Worm (Caenorhabditis elegans) whole organism, late embryonic: ENCODE measurements around the gene kqt-2.

Experiments
- ceh-14 ChIP-seq: sonication (generic microtip); optimal IDR thresholded peaks from 2 replicates; lab custom pipeline; 2016; ENCODE audit warnings: missing genotype, missing genetic modification characterization, missing compliant biosample characterization
- ceh-45 ChIP-seq: fragments of 200-800 bp; sonication (Bioruptor generic); IDR thresholded peaks from 2 replicates; pipeline ENCODE4 v1.3.6; 2022; ENCODE audit warnings: missing genetic modification reagents, missing genetic modification characterization, missing compliant biosample characterization
- che-1 ChIP-seq: sonication (generic microtip); optimal IDR thresholded peaks from 2 replicates; lab custom pipeline; 2016; ENCODE audit warnings: mild to moderate bottlenecking, missing genetic modification characterization, missing compliant biosample characterization
- fkh-10 ChIP-seq: fragments of 150-350 bp; optimal IDR thresholded peaks from 2 replicates; lab custom pipeline; 2014; ENCODE audit warnings: missing biosample characterization, missing genetic modification reagents, missing genetic modification characterization
- hlh-6 ChIP-seq: sonication (generic microtip); optimal IDR thresholded peaks from 2 replicates; lab custom pipeline; 2016; ENCODE audit warnings: missing genotype, missing genetic modification characterization, missing compliant biosample characterization
- nfya-1 ChIP-seq: sonication (generic microtip); optimal IDR thresholded peaks from 2 replicates; lab custom pipeline; 2017; ENCODE audit warnings: missing genetic modification characterization, mild to moderate bottlenecking, missing compliant biosample characterization, antibody characterized with exemption, moderate library complexity
- pha-4 ChIP-seq: fragments of 150-350 bp; optimal IDR thresholded peaks from 2 replicates; lab custom pipeline; 2018; ENCODE audit warnings: missing biosample characterization, missing genetic modification reagents, missing genetic modification characterization
- unc-55 ChIP-seq: sonication (generic microtip); optimal IDR thresholded peaks from 2 replicates; lab custom pipeline; 2017; ENCODE audit warnings: missing biosample characterization, missing genetic modification reagents, missing genetic modification characterization

ce11 chrX:8243116-8243515 lies 3.1 kb downstream of the kqt-2 start:
- TF ChIP-seq fkh-10 (GFP tag; lab: Kevin White, UChicago) (no peak), ceh-45 (no peak), hlh-6 (no peak), pha-4 (tag; lab: Kevin White, UChicago) (no peak), unc-55 (GFP tag; lab: Kevin White, UChicago) (no peak), nfya-1 (tag; lab: Kevin White, UChicago) (no peak), che-1 (tag; lab: Kevin White, UChicago) (no peak), ceh-14 (tag; lab: Kevin White, UChicago) (no peak)
